Fruit fly (Drosophila melanogaster) whole organism: ENCODE data around the gene ND-42.

Experiments
- CG8478 ChIP-seq: fragments of >200 bp; optimal IDR thresholded peaks from 2 replicates; lab custom pipeline; 2018; ENCODE audit warnings: inconsistent platforms
- Dll ChIP-seq: fragments of >200 bp; optimal IDR thresholded peaks from 2 replicates; lab custom pipeline; 2017
- EcR ChIP-seq, 2 experiments: fragments of >200 bp; optimal IDR thresholded peaks; 2 replicates each; lab custom pipeline; 2017; ENCODE audit warnings: missing biosample characterization in 2 of 2, missing genetic modification characterization in 2 of 2, missing genetic modification reagents in 2 of 2
- pan ChIP-seq: fragments of >200 bp; optimal IDR thresholded peaks from 2 replicates; lab custom pipeline; 2017
- usp ChIP-seq: fragments of >200 bp; optimal IDR thresholded peaks from 2 replicates; lab custom pipeline; 2017; ENCODE audit warnings: missing biosample characterization, missing genetic modification characterization, mixed read lengths

DNA sequence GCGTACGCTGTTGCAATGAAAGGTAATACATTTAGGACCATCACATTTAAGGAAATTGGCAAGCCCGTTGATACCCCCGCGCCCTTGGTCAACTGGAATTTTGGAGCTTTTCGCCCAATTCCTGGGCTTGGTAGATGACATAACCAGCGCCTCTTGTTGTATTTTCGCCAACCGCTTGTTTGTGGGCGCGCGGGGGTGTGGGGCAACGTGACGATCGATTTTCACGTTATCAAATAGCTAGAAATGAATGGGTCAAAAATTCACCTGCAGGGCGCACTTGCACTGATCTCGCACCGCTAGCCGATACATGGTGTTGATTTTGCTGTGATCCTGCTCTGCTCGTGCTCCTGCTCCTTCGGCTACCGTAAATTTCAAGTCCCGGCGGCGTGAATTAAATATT lies 4.9 kb upstream of the ND-42 start:
- no peak for TF ChIP-seq CG8478 (lab: Kevin White, UChicago)
- no peak for TF ChIP-seq EcR (GFP tag; optimal IDR thresholded peaks at IDR 0.05; lab: Kevin White, UChicago)
- TF ChIP-seq pan (lab: Kevin White, UChicago) = no peak
- no peak for TF ChIP-seq usp (GFP tag; lab: Kevin White, UChicago)
- no peak for TF ChIP-seq Dll (lab: Kevin White, UChicago)
